Worm (Caenorhabditis elegans): Measurements from ENCODE around the gene cpr-5.

- TF ChIP-seq B0261.1 (tag; optimal IDR thresholded peaks at IDR 0.05) (no peak), nhr-90 (tag; optimal IDR thresholded peaks at IDR 0.05) (no peak), ama-1 (optimal IDR thresholded peaks at IDR 0.05) (no peak), ama-1 (GFP tag; optimal IDR thresholded peaks at IDR 0.05) (no peak), sea-2 (GFP tag; IDR thresholded peaks at IDR 0.05) (no peak), hmg-1.2 (GFP tag; IDR thresholded peaks at IDR 0.05) (no peak), nfya-1 (tag; optimal IDR thresholded peaks at IDR 0.05; ENCODE audit: borderline replicate concordance, insufficient read depth) (no peak)
Measured at ce11 chrV:1170591-1170990, 36.8 kb upstream of the cpr-5 start.
